Worm (Caenorhabditis elegans) whole organism, mixed stage, embryonic: Measurements from ENCODE around the gene hpo-8.

Experiments used
- M03D4.4 ChIP-seq: sonication (generic microtip); optimal IDR thresholded peaks from 2 replicates; lab custom pipeline; 2017; ENCODE audit warnings: mild to moderate bottlenecking, missing genetic modification characterization, missing compliant biosample characterization
- bed-3 ChIP-seq: fragments of 200-800 bp; sonication (Bioruptor generic); optimal IDR thresholded peaks from 3 replicates; lab custom pipeline; 2018; ENCODE audit warnings: mild to moderate bottlenecking, missing genetic modification characterization, moderate library complexity, missing compliant biosample characterization
- blmp-1 ChIP-seq: fragments of 150-350 bp; optimal IDR thresholded peaks from 2 replicates; lab custom pipeline; 2014; ENCODE audit warnings: missing biosample characterization, missing genetic modification characterization
- ceh-39 ChIP-seq: fragments of 150-350 bp; optimal IDR thresholded peaks from 2 replicates; lab custom pipeline; 2014; ENCODE audit warnings: missing biosample characterization, missing genetic modification characterization
- ceh-83 ChIP-seq: fragments of 200-800 bp; sonication (Bioruptor generic); optimal IDR thresholded peaks from 2 replicates; lab custom pipeline; 2018; ENCODE audit warnings: mild to moderate bottlenecking, missing genetic modification characterization, missing compliant biosample characterization
- cnd-1 ChIP-seq: fragments of 200-800 bp; sonication (Bioruptor generic); optimal IDR thresholded peaks from 2 replicates; lab custom pipeline; 2018; ENCODE audit warnings: mild to moderate bottlenecking, missing genetic modification characterization, missing compliant biosample characterization
- drap-1 ChIP-seq: fragments of 200-800 bp; sonication (Bioruptor generic); optimal IDR thresholded peaks from 3 replicates; lab custom pipeline; 2018; ENCODE audit warnings: mild to moderate bottlenecking, missing genetic modification characterization, missing compliant biosample characterization
- elt-1 ChIP-seq: sonication (generic microtip); optimal IDR thresholded peaks from 2 replicates; lab custom pipeline; 2017; ENCODE audit warnings: missing genetic modification characterization, mild to moderate bottlenecking, missing compliant biosample characterization, antibody characterized with exemption, moderate library complexity, borderline replicate concordance; ENCODE audit not compliant: insufficient read depth
- elt-3 ChIP-seq: fragments of 150-350 bp; optimal IDR thresholded peaks from 2 replicates; lab custom pipeline; 2014; ENCODE audit warnings: missing biosample characterization, missing genetic modification characterization
- flh-1 ChIP-seq: fragments of 200-800 bp; sonication (Bioruptor generic); optimal IDR thresholded peaks from 2 replicates; lab custom pipeline; 2018; ENCODE audit warnings: mild to moderate bottlenecking, missing genetic modification characterization, moderate library complexity, missing compliant biosample characterization
- ham-2 ChIP-seq: fragments of 200-800 bp; sonication (Bioruptor generic); optimal IDR thresholded peaks from 2 replicates; lab custom pipeline; 2018; ENCODE audit warnings: mild to moderate bottlenecking, missing genetic modification characterization, missing compliant biosample characterization
- hlh-1 ChIP-seq: fragments of 150-350 bp; optimal IDR thresholded peaks from 2 replicates; lab custom pipeline; 2014; ENCODE audit warnings: missing biosample characterization, missing genetic modification reagents, missing genetic modification characterization
- lin-13 ChIP-seq: fragments of 150-350 bp; optimal IDR thresholded peaks from 2 replicates; lab custom pipeline; 2014; ENCODE audit warnings: missing biosample characterization, missing genetic modification characterization
- lin-32 ChIP-seq: fragments of 200-800 bp; sonication (Bioruptor generic); optimal IDR thresholded peaks from 2 replicates; lab custom pipeline; 2018; ENCODE audit warnings: mild to moderate bottlenecking, missing genetic modification characterization, missing compliant biosample characterization
- lsy-2 ChIP-seq: fragments of 150-350 bp; optimal IDR thresholded peaks from 2 replicates; lab custom pipeline; 2014; ENCODE audit warnings: missing biosample characterization, missing genetic modification characterization
- mab-5 ChIP-seq: fragments of 150-350 bp; optimal IDR thresholded peaks from 2 replicates; lab custom pipeline; 2014; ENCODE audit warnings: missing biosample characterization, missing genetic modification characterization
- mls-2 ChIP-seq: sonication (generic microtip); optimal IDR thresholded peaks from 2 replicates; lab custom pipeline; 2016; ENCODE audit warnings: mild to moderate bottlenecking, missing genetic modification characterization, moderate library complexity, missing compliant biosample characterization
- nhr-12 ChIP-seq: fragments of 150-350 bp; optimal IDR thresholded peaks from 2 replicates; lab custom pipeline; 2014; ENCODE audit warnings: missing biosample characterization, missing genetic modification characterization
- nhr-237 ChIP-seq: fragments of 150-350 bp; optimal IDR thresholded peaks from 2 replicates; lab custom pipeline; 2014; ENCODE audit warnings: missing biosample characterization, missing genetic modification characterization
- nhr-76 ChIP-seq: sonication (generic microtip); optimal IDR thresholded peaks from 2 replicates; lab custom pipeline; 2017; ENCODE audit warnings: missing biosample characterization, missing genetic modification characterization
- pha-4 ChIP-seq: fragments of 150-350 bp; optimal IDR thresholded peaks from 2 replicates; lab custom pipeline; 2018; ENCODE audit warnings: missing biosample characterization, missing genetic modification reagents, missing genetic modification characterization
- sem-2 ChIP-seq: fragments of 200-800 bp; sonication (Bioruptor generic); optimal IDR thresholded peaks from 2 replicates; lab custom pipeline; 2018; ENCODE audit warnings: mild to moderate bottlenecking, missing genetic modification characterization, missing compliant biosample characterization
- sptf-1 ChIP-seq: sonication (generic microtip); optimal IDR thresholded peaks from 2 replicates; lab custom pipeline; 2017; ENCODE audit warnings: mild to moderate bottlenecking, missing genetic modification characterization, moderate library complexity, missing compliant biosample characterization
- tbx-8 ChIP-seq: fragments of 200-800 bp; sonication (Bioruptor generic); optimal IDR thresholded peaks from 2 replicates; lab custom pipeline; 2018; ENCODE audit warnings: mild to moderate bottlenecking, missing genetic modification characterization, moderate library complexity, missing compliant biosample characterization
- unc-120 ChIP-seq: sonication (generic microtip); optimal IDR thresholded peaks from 2 replicates; lab custom pipeline; 2017; ENCODE audit warnings: missing genetic modification characterization, missing compliant biosample characterization; ENCODE audit not compliant: poor library complexity, severe bottlenecking
- unc-39 ChIP-seq: fragments of 150-350 bp; optimal IDR thresholded peaks from 2 replicates; lab custom pipeline; 2014; ENCODE audit warnings: missing biosample characterization, missing genetic modification characterization
- unc-62 ChIP-seq: fragments of 150-350 bp; optimal IDR thresholded peaks from 2 replicates; lab custom pipeline; 2014; ENCODE audit warnings: missing biosample characterization, missing genetic modification reagents, missing genetic modification characterization
- zip-8 ChIP-seq: fragments of 150-350 bp; optimal IDR thresholded peaks from 2 replicates; lab custom pipeline; 2014; ENCODE audit warnings: missing biosample characterization, missing genetic modification characterization
- ztf-11 ChIP-seq: fragments of 150-350 bp; optimal IDR thresholded peaks from 2 replicates; lab custom pipeline; 2014; ENCODE audit warnings: missing biosample characterization, missing genetic modification characterization

hpo-8 gene

DNA sequence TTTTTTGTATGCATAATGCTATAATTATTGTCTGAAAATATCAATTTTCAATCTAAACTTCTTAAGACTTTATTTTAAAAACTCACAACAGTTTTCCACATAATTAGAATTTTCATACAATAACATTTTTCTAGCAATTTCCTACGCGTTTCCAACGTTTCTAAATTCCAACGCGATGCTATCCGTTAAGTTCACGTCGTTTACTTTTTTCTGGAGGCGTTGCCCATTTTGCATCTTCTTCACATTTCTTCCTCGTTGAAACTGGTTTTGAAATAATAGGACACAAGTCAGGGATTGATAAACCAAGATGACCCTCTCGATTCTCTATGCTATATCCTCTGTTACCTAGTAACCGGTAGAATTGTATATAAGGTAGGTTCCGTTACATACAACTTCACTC, 3.8 kb upstream of the hpo-8 start, which contains the start of the genes T15B7.14 and col-143:
Gene T15B7.14 (minus strand): TSS at position 101 of the 400 bp plus-strand sequence.
Gene col-143 (plus strand): TSS at position 394 of the 400 bp plus-strand sequence.
- no peak for TF ChIP-seq ztf-11 (tag; lab: Kevin White, UChicago)
- TF ChIP-seq sem-2 (GFP tag; lab: Kevin White, UChicago): no peak
- no peak for TF ChIP-seq nhr-76 (tag; lab: Kevin White, UChicago)
- no peak for TF ChIP-seq pha-4 (tag; lab: Kevin White, UChicago)
- no peak for TF ChIP-seq elt-3 (tag; lab: Kevin White, UChicago)
- no peak for TF ChIP-seq drap-1
- no peak for TF ChIP-seq ceh-39 (tag; lab: Kevin White, UChicago)
- no peak for TF ChIP-seq flh-1 (GFP tag; lab: Kevin White, UChicago)
- TF ChIP-seq, all 35 proteins: peak for 0

DNA sequence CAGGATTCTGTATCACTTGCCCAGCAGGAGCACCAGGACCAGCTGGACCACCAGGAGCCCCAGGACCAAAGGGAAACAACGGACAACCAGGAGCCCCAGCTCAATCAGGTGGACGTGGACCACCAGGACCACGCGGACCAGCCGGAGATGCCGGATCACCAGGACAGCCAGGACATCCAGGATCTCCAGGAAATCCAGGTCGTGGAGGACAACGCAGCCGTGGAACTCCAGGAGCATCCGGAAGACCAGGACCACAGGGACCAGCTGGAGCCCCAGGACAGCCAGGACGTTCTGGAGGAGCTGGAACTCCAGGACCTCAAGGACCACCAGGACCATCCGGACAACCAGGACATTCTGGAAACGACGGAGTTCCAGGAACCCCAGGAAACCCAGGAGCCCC, 3.1 kb upstream of the hpo-8 start:
- TF ChIP-seq ham-2 (GFP tag; lab: Kevin White, UChicago) (no peak), pha-4 (tag; lab: Kevin White, UChicago) (no peak), nhr-76 (tag; lab: Kevin White, UChicago) (no peak), tbx-8 (GFP tag; lab: Kevin White, UChicago) (no peak), nhr-237 (no peak)

DNA sequence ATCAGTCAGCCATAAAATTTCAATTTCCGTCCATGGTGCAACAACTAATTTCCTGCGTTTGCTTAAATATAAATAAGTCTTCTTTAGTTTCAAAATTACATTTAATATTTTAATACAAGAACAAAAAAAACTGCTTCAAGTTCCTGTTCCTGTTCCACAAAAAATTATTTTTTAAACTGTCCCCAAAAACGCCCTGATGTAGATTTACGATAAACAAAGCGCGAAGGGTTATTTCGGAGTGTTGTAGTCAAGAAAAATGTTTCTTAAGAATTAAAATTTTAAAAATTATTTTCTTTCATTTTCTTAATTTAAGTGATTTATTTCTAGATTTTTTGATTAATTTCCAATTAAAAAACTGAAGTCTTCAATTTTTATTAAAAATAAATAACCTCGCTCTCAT, 490 bp upstream of the hpo-8 start, which contains the start of gene T15B7.15:
Gene T15B7.15 (minus strand): TSS at position 67 of the 400 bp plus-strand sequence.
- TF ChIP-seq zip-8 (tag; lab: Kevin White, UChicago) (no peak), nhr-12 (tag; lab: Kevin White, UChicago) (no peak), M03D4.4 (tag; lab: Kevin White, UChicago) (no peak), sem-2 (GFP tag; lab: Kevin White, UChicago) (no peak), unc-62 (GFP tag; lab: Kevin White, UChicago) (no peak), mab-5 (tag; lab: Kevin White, UChicago) (no peak), mls-2 (tag; lab: Kevin White, UChicago) (no peak), sptf-1 (tag; lab: Kevin White, UChicago) (no peak), elt-1 (tag; lab: Kevin White, UChicago) (no peak), ceh-39 (tag; lab: Kevin White, UChicago) (no peak), unc-120 (tag; lab: Kevin White, UChicago) (no peak), hlh-1 (tag; lab: Kevin White, UChicago) (no peak), tbx-8 (GFP tag; lab: Kevin White, UChicago) (no peak)

ce11 chrV:6842437-6842836, 3.3 kb downstream of the hpo-8 start, which contains the start of gene T15B7.1:
Gene T15B7.1 (plus strand): TSS chrV:6842737.
- TF ChIP-seq unc-120 (tag; lab: Kevin White, UChicago) (no peak), lin-32 (GFP tag; lab: Kevin White, UChicago) (no peak), ceh-83 (GFP tag; lab: Kevin White, UChicago) (no peak), pha-4 (tag; lab: Kevin White, UChicago) (no peak), lin-13 (tag; lab: Kevin White, UChicago) (no peak)

- TF ChIP-seq nhr-76 (tag; lab: Kevin White, UChicago): no peak
- no peak for TF ChIP-seq ceh-83 (GFP tag; lab: Kevin White, UChicago)
- TF ChIP-seq zip-8 (tag; lab: Kevin White, UChicago): no peak
- TF ChIP-seq nhr-237: no peak
- TF ChIP-seq ceh-39 (tag; lab: Kevin White, UChicago): no peak
- TF ChIP-seq hlh-1 (tag; lab: Kevin White, UChicago): no peak
- TF ChIP-seq blmp-1 (tag; lab: Kevin White, UChicago): no peak
- no peak for TF ChIP-seq sptf-1 (tag; lab: Kevin White, UChicago)
- TF ChIP-seq ham-2 (GFP tag; lab: Kevin White, UChicago): no peak
- no peak for TF ChIP-seq lsy-2 (tag; lab: Kevin White, UChicago)
- TF ChIP-seq unc-39 (tag; lab: Kevin White, UChicago): no peak
- TF ChIP-seq sem-2 (GFP tag; lab: Kevin White, UChicago): no peak
- TF ChIP-seq bed-3 (GFP tag; lab: Kevin White, UChicago): no peak
- no peak for TF ChIP-seq mls-2 (tag; lab: Kevin White, UChicago)
- TF ChIP-seq cnd-1 (tag; lab: Kevin White, UChicago): no peak
- no peak for TF ChIP-seq lin-13 (tag; lab: Kevin White, UChicago)
- no peak for TF ChIP-seq nhr-12 (tag; lab: Kevin White, UChicago)
Observed at ce11 chrV:6846507-6846906, 7.4 kb downstream of the hpo-8 start, which contains the start of gene lgc-54. Gene lgc-54 (minus strand): TSS chrV:6846607.
